Worm (Caenorhabditis elegans): ENCODE data around the gene Y53F4B.36.
A peak's percentile ranks its signal among the peaks of the same experiment; 100 is the strongest.

Y53F4B.36 gene

ce11 chrII:15207562-15207961 is 31.8 kb downstream of the Y53F4B.36 start:
- TF ChIP-seq tbx-2 (tag; optimal IDR thresholded peaks at IDR 0.05): no peak
- no peak for TF ChIP-seq ceh-14 (tag; optimal IDR thresholded peaks at IDR 0.05)
- TF ChIP-seq pros-1 (tag; optimal IDR thresholded peaks at IDR 0.05): no peak
- no peak for TF ChIP-seq zip-5 (tag; optimal IDR thresholded peaks at IDR 0.05)
- TF ChIP-seq unc-55 (GFP tag; optimal IDR thresholded peaks at IDR 0.05): no peak
- peak; percentile 67 for TF ChIP-seq elt-2 (tag; optimal IDR thresholded peaks at IDR 0.05)

- TF ChIP-seq pat-9 (tag; optimal IDR thresholded peaks at IDR 0.05) (no peak), fax-1 (tag; optimal IDR thresholded peaks at IDR 0.05) (no peak), sox-2 (GFP tag; IDR thresholded peaks at IDR 0.05) (no peak), lin-11 (tag; optimal IDR thresholded peaks at IDR 0.05) (no peak), K09A11.1 (tag; optimal IDR thresholded peaks at IDR 0.05; ENCODE audit: insufficient read depth) (no peak), pros-1 (tag; optimal IDR thresholded peaks at IDR 0.05) (no peak), ahr-1 (tag; optimal IDR thresholded peaks at IDR 0.05) (no peak), npax-4 (tag; optimal IDR thresholded peaks at IDR 0.05) (no peak), fkh-10 (GFP tag; optimal IDR thresholded peaks at IDR 0.05) (no peak), ceh-9 (tag; optimal IDR thresholded peaks at IDR 0.05) (no peak), pqm-1 (tag; optimal IDR thresholded peaks at IDR 0.05) (no peak), nfya-1 (tag; optimal IDR thresholded peaks at IDR 0.05) (no peak), ceh-31 (tag; optimal IDR thresholded peaks at IDR 0.05) (no peak), elt-4 (tag; optimal IDR thresholded peaks at IDR 0.05) (no peak), pha-2 (tag; optimal IDR thresholded peaks at IDR 0.05) (no peak), fkh-6 (tag; optimal IDR thresholded peaks at IDR 0.05) (no peak), hlh-8 (tag; optimal IDR thresholded peaks at IDR 0.05) (no peak)
Observed at ce11 chrII:15208151-15208550, 32.4 kb downstream of the Y53F4B.36 start.

DNA sequence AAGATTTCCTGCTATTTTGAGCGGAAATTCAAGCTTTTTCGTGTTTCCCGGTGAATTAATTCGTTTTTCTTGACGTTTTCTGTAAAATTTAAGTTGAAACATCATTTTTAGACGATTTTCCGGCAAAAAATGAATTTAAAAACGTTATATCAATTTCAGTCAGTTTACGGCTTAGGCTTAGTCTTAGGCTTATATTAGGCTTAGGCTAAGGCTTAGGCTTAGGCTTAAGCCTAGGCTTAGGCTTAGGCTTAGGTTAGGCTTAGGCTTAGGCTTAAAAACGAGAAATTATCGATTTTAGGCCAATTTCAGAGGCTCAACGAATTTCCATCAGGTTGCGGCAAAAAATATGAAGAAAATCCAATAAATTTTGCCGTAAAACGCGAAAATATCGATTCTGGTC is 33.1 kb downstream of the Y53F4B.36 start:
- TF ChIP-seq eyg-1 (tag; optimal IDR thresholded peaks at IDR 0.05) (no peak), ttx-3 (tag; optimal IDR thresholded peaks at IDR 0.05) (no peak), F13H6.1 (tag; optimal IDR thresholded peaks at IDR 0.05) (no peak), ceh-31 (tag; optimal IDR thresholded peaks at IDR 0.05) (no peak), dmd-4 (tag; optimal IDR thresholded peaks at IDR 0.05; ENCODE audit: borderline replicate concordance) (no peak), Y22D7AL.16 (tag; optimal IDR thresholded peaks at IDR 0.05) (no peak), npax-4 (tag; optimal IDR thresholded peaks at IDR 0.05) (no peak), rnt-1 (tag; optimal IDR thresholded peaks at IDR 0.05) (no peak), sdc-2 (tag; optimal IDR thresholded peaks at IDR 0.05) (no peak), nhr-11 (tag; optimal IDR thresholded peaks at IDR 0.05) (no peak), unc-55 (GFP tag; optimal IDR thresholded peaks at IDR 0.05) (no peak), ceh-9 (tag; optimal IDR thresholded peaks at IDR 0.05) (no peak), ceh-34 (tag; optimal IDR thresholded peaks at IDR 0.05) (no peak), syd-9 (tag; optimal IDR thresholded peaks at IDR 0.05) (no peak)

- TF ChIP-seq K09A11.1 (tag; optimal IDR thresholded peaks at IDR 0.05; ENCODE audit: insufficient read depth): no peak
- peak; percentile 52 for TF ChIP-seq hlh-30 (tag; optimal IDR thresholded peaks at IDR 0.05; ENCODE audit: insufficient read depth)
Observed at ce11 chrII:15209309-15209708, 33.6 kb downstream of the Y53F4B.36 start.

ce11 chrII:15212260-15212914 is 36.6 kb downstream of the Y53F4B.36 start:
- TF ChIP-seq Y22D7AL.16 (tag; optimal IDR thresholded peaks at IDR 0.05) (no peak), hlh-30 (tag; optimal IDR thresholded peaks at IDR 0.05; ENCODE audit: insufficient read depth) (peak; percentile 29), ceh-18 (tag; optimal IDR thresholded peaks at IDR 0.05) (peak; percentile 14)

Data from whole organism, late embryonic.